Worm (Caenorhabditis elegans) whole organism, L4 larva: ENCODE results near the gene kin-18.

Experiments
- T26A8.4 ChIP-seq: fragments of 200-800 bp; sonication (Bioruptor generic); IDR thresholded peaks from 2 replicates; pipeline ENCODE4 v1.3.6; 2022; ENCODE audit warnings: missing genetic modification characterization, missing compliant biosample characterization
- ama-1 ChIP-seq: fragments of 150-350 bp; optimal IDR thresholded peaks from 2 replicates; lab custom pipeline; 2014; ENCODE audit warnings: inconsistent platforms, mixed read lengths
- ceh-28 ChIP-seq: fragments of 150-350 bp; optimal IDR thresholded peaks from 2 replicates; lab custom pipeline; 2014; ENCODE audit warnings: missing biosample characterization, missing genetic modification reagents, missing genetic modification characterization
- ceh-82 ChIP-seq: sonication (generic microtip); optimal IDR thresholded peaks from 2 replicates; lab custom pipeline; 2017; ENCODE audit warnings: missing biosample characterization, missing genetic modification characterization
- dpl-1 ChIP-seq: fragments of 150-350 bp; optimal IDR thresholded peaks from 2 replicates; lab custom pipeline; 2014; ENCODE audit warnings: missing biosample characterization, missing genetic modification reagents, missing genetic modification characterization
- lin-13 ChIP-seq: fragments of 150-350 bp; optimal IDR thresholded peaks from 2 replicates; lab custom pipeline; 2014; ENCODE audit warnings: missing biosample characterization, missing genetic modification reagents, missing genetic modification characterization
- lsy-2 ChIP-seq, 2 experiments: fragments of 150-350 bp in 1 of 2; sonication (generic microtip) in 1 of 2; optimal IDR thresholded peaks; 2 replicates each; lab custom pipeline; 2014 to 2017; ENCODE audit warnings: missing biosample characterization in 2 of 2, missing genetic modification characterization in 2 of 2
- nhr-11 ChIP-seq: fragments of 150-350 bp; optimal IDR thresholded peaks from 2 replicates; lab custom pipeline; 2014; ENCODE audit warnings: missing biosample characterization, missing genetic modification characterization
- set-16 ChIP-seq: fragments of 200-800 bp; sonication (Bioruptor generic); IDR thresholded peaks from 2 replicates; pipeline ENCODE4 v1.3.6; 2022; ENCODE audit warnings: missing genetic modification reagents, missing genetic modification characterization, missing compliant biosample characterization
- skn-1 ChIP-seq: fragments of 150-350 bp; optimal IDR thresholded peaks from 2 replicates; lab custom pipeline; 2014; ENCODE audit warnings: missing biosample characterization, missing genetic modification characterization
- snpc-4 ChIP-seq: fragments of 150-350 bp; optimal IDR thresholded peaks from 2 replicates; lab custom pipeline; 2014; ENCODE audit warnings: missing biosample characterization, missing genetic modification characterization
- unc-39 ChIP-seq: sonication (generic microtip); optimal IDR thresholded peaks from 2 replicates; lab custom pipeline; 2017; ENCODE audit warnings: missing biosample characterization, missing genetic modification characterization
- unc-62 ChIP-seq, 3 experiments: fragments of 150-350 bp in 1 of 3; sonication (generic microtip); optimal IDR thresholded peaks in 2 of 3; peaks in 1 of 3; 1 replicate in 1 of 3; 2 replicates in 2 of 3; lab custom pipeline; 2014 to 2017; ENCODE audit warnings: missing biosample characterization in 3 of 3, missing genetic modification characterization in 3 of 3, missing genetic modification reagents in 3 of 3, missing genotype in 1 of 3

ce11 chrIII:6102762-6103161, 15.7 kb upstream of the kin-18 start, which contains the start of gene C05D10.4:
- no peak for TF ChIP-seq ceh-28 (tag; lab: Kevin White, UChicago)
- no peak for TF ChIP-seq dpl-1 (GFP tag; lab: Kevin White, UChicago)
- TF ChIP-seq ceh-82, result no peak
- TF ChIP-seq T26A8.4 (GFP tag; lab: Robert Waterston, UW), result no peak
- TF ChIP-seq snpc-4 (tag; lab: Kevin White, UChicago), result no peak
- no peak for TF ChIP-seq unc-39
- TF ChIP-seq ama-1 (lab: Kevin White, UChicago), result no peak
- no peak for TF ChIP-seq skn-1 (tag; lab: Kevin White, UChicago)
- no peak for TF ChIP-seq lsy-2 (tag; optimal IDR thresholded peaks at IDR 0.05; lab: Kevin White, UChicago)
- no peak for TF ChIP-seq nhr-11
- TF ChIP-seq lin-13 (GFP tag; lab: Kevin White, UChicago), result no peak
- no peak for TF ChIP-seq set-16
- no peak for TF ChIP-seq unc-62 (GFP tag; optimal IDR thresholded peaks at IDR 0.05 in 1 of 2; lab: Kevin White, UChicago)
- no peak for TF ChIP-seq unc-62 (tag; optimal IDR thresholded peaks at IDR 0.05; lab: Kevin White, UChicago)
